Worm (Caenorhabditis elegans) whole organism, L2 larva: ENCODE data around the gene T09A5.4.

ENCODE experiments used
- ama-1 ChIP-seq: fragments of 150-350 bp; optimal IDR thresholded peaks from 2 replicates; lab custom pipeline; 2018; ENCODE audit warnings: inconsistent platforms
- blmp-1 ChIP-seq: sonication (generic microtip); optimal IDR thresholded peaks from 2 replicates; lab custom pipeline; 2017; ENCODE audit warnings: missing genetic modification characterization, mild to moderate bottlenecking, missing compliant biosample characterization, antibody characterized with exemption, moderate library complexity; ENCODE audit not compliant: insufficient read depth
- elt-3 ChIP-seq: sonication (generic microtip); optimal IDR thresholded peaks from 2 replicates; lab custom pipeline; 2017; ENCODE audit warnings: missing biosample characterization, missing genetic modification characterization
- fos-1 ChIP-seq: fragments of 150-350 bp; optimal IDR thresholded peaks from 2 replicates; lab custom pipeline; 2014; ENCODE audit warnings: missing biosample characterization, missing genetic modification characterization
- mab-5 ChIP-seq: fragments of 150-350 bp; optimal IDR thresholded peaks from 2 replicates; lab custom pipeline; 2014; ENCODE audit warnings: missing biosample characterization, missing genetic modification characterization
- nhr-12 ChIP-seq: fragments of 150-350 bp; optimal IDR thresholded peaks from 2 replicates; lab custom pipeline; 2014; ENCODE audit warnings: missing biosample characterization, missing genetic modification characterization
- nhr-129 ChIP-seq: fragments of 150-350 bp; optimal IDR thresholded peaks from 2 replicates; lab custom pipeline; 2014; ENCODE audit warnings: missing biosample characterization, missing genetic modification characterization
- nhr-237 ChIP-seq: fragments of 150-350 bp; optimal IDR thresholded peaks from 2 replicates; lab custom pipeline; 2014; ENCODE audit warnings: missing biosample characterization, missing genetic modification characterization
- peb-1 ChIP-seq: fragments of 150-350 bp; optimal IDR thresholded peaks from 2 replicates; lab custom pipeline; 2014; ENCODE audit warnings: missing biosample characterization, missing genetic modification characterization
- unc-39 ChIP-seq: fragments of 150-350 bp; optimal IDR thresholded peaks from 2 replicates; lab custom pipeline; 2014; ENCODE audit warnings: missing biosample characterization, missing genetic modification characterization

ce11 chrII:7858101-7858500 lies 12.1 kb downstream of the T09A5.4 start, which contains the start of gene sds-22:
- no peak for TF ChIP-seq elt-3 (tag; lab: Kevin White, UChicago)
- TF ChIP-seq ama-1 (lab: Kevin White, UChicago) = no peak
- TF ChIP-seq nhr-129 (tag; lab: Kevin White, UChicago) = no peak
- no peak for TF ChIP-seq nhr-12 (tag; lab: Kevin White, UChicago)
- TF ChIP-seq blmp-1 = no peak
- TF ChIP-seq peb-1 (tag; lab: Kevin White, UChicago) = no peak
- no peak for TF ChIP-seq unc-39 (tag; lab: Kevin White, UChicago)
- TF ChIP-seq nhr-237 (tag; lab: Kevin White, UChicago) = no peak
- no peak for TF ChIP-seq mab-5 (tag; lab: Kevin White, UChicago)
- no peak for TF ChIP-seq fos-1 (tag; lab: Kevin White, UChicago)
